Worm (Caenorhabditis elegans): ENCODE data around the gene gpx-7.
A peak's percentile ranks its signal among the peaks of the same experiment; 100 is the strongest.

The gpx-7 gene

DNA sequence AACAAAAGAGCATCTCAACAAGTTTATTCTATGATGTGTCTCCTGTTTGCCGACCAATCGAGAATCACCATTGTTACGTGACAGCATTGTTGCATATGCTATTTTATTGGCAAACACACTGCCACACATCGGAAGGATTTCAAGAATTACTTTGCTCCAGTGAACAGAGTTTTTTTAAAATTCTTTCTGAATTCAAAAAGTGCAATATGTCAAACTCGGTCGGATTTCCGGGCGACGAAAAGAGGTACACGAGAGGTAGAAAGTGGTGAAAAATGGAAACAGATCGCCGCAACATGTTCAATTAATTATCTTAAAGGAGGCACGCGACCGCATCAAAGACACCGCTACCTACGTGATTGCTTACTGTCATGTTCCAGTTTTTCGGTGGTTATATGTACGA is 49.5 kb downstream of the gpx-7 start:
- TF ChIP-seq ref-2 (tag; optimal IDR thresholded peaks at IDR 0.05) (peak; percentile 96), elt-4 (tag; optimal IDR thresholded peaks at IDR 0.05) (no peak)

Measured in whole organism, late embryonic.